Worm (Caenorhabditis elegans) whole organism, L1 larva: ENCODE data around the gene srsx-19.
A peak's percentile ranks its signal among the peaks of the same experiment; 100 is the strongest.

Experiments
- C04F5.9 ChIP-seq: sonication (generic microtip); optimal IDR thresholded peaks from 2 replicates; lab custom pipeline; 2016; ENCODE audit warnings: missing genetic modification characterization, missing compliant biosample characterization
- C16A3.4 ChIP-seq: fragments of 150-350 bp; optimal IDR thresholded peaks from 2 replicates; lab custom pipeline; 2014; ENCODE audit warnings: missing biosample characterization, missing genetic modification characterization
- F16B12.6 ChIP-seq: fragments of 150-350 bp; optimal IDR thresholded peaks from 2 replicates; lab custom pipeline; 2014; ENCODE audit warnings: missing biosample characterization, missing genetic modification characterization
- Y116A8C.19 ChIP-seq: sonication (generic microtip); optimal IDR thresholded peaks from 2 replicates; lab custom pipeline; 2016; ENCODE audit warnings: missing compliant biosample characterization, missing genetic modification characterization, borderline replicate concordance
- aha-1 ChIP-seq: fragments of 150-350 bp; optimal IDR thresholded peaks from 2 replicates; lab custom pipeline; 2014; ENCODE audit warnings: missing biosample characterization, missing genetic modification characterization
- aly-2 ChIP-seq: fragments of 150-350 bp; optimal IDR thresholded peaks from 2 replicates; lab custom pipeline; 2014; ENCODE audit warnings: missing biosample characterization, missing genetic modification characterization
- ama-1 ChIP-seq: fragments of 150-350 bp; optimal IDR thresholded peaks from 2 replicates; lab custom pipeline; 2014
- ceh-63 ChIP-seq: fragments of 200-800 bp; sonication (Bioruptor generic); optimal IDR thresholded peaks from 2 replicates; lab custom pipeline; 2018; ENCODE audit warnings: mild to moderate bottlenecking, missing genetic modification characterization, missing compliant biosample characterization
- ceh-8 ChIP-seq: fragments of 200-800 bp; sonication (Bioruptor generic); optimal IDR thresholded peaks from 2 replicates; lab custom pipeline; 2018; ENCODE audit warnings: mild to moderate bottlenecking, missing genetic modification characterization, moderate library complexity, missing compliant biosample characterization
- ceh-82 ChIP-seq, 3 experiments: fragments of 150-350 bp in 1 of 3; sonication (generic microtip) in 2 of 3; optimal IDR thresholded peaks; 2 replicates each; lab custom pipeline; 2014 to 2017; ENCODE audit warnings: missing biosample characterization in 3 of 3, missing genetic modification characterization in 3 of 3
- dpl-1 ChIP-seq, 3 experiments: fragments of 150-350 bp in 2 of 3; sonication (generic microtip) in 1 of 3; optimal IDR thresholded peaks; 2 replicates each; lab custom pipeline; 2014 to 2017; ENCODE audit warnings: missing biosample characterization in 3 of 3, missing genetic modification characterization in 3 of 3, missing genetic modification reagents in 3 of 3
- dsc-1 ChIP-seq: sonication (generic microtip); optimal IDR thresholded peaks from 2 replicates; lab custom pipeline; 2016; ENCODE audit warnings: mild to moderate bottlenecking, missing genetic modification characterization, missing compliant biosample characterization
- efl-1 ChIP-seq, 4 experiments: fragments of 150-350 bp; optimal IDR thresholded peaks in 3 of 4; peaks in 1 of 4; 1 replicate in 1 of 4; 2 replicates in 3 of 4; lab custom pipeline; 2014; ENCODE audit warnings: missing biosample characterization in 2 of 4, missing genetic modification characterization in 2 of 4, missing genetic modification reagents in 2 of 4
- efl-3 ChIP-seq: fragments of 200-800 bp; sonication (Bioruptor generic); optimal IDR thresholded peaks from 2 replicates; lab custom pipeline; 2018; ENCODE audit warnings: mild to moderate bottlenecking, missing genetic modification characterization, missing compliant biosample characterization
- egl-13 ChIP-seq: sonication (generic microtip); optimal IDR thresholded peaks from 2 replicates; lab custom pipeline; 2016; ENCODE audit warnings: missing genotype, missing genetic modification reagents, missing genetic modification characterization, missing compliant biosample characterization
- elt-2 ChIP-seq: sonication (generic microtip); optimal IDR thresholded peaks from 2 replicates; lab custom pipeline; 2016; ENCODE audit warnings: missing genetic modification characterization, mild to moderate bottlenecking, inconsistent platforms, missing compliant biosample characterization, missing genetic modification reagents
- elt-3 ChIP-seq, 6 experiments: fragments of 150-350 bp in 1 of 6; sonication (generic microtip); optimal IDR thresholded peaks; 2 replicates each; lab custom pipeline; 2017 to 2018; ENCODE audit warnings: missing biosample characterization in 6 of 6, missing genetic modification characterization in 6 of 6, inconsistent platforms in 1 of 6
- fkh-10 ChIP-seq: sonication (generic microtip); optimal IDR thresholded peaks from 2 replicates; lab custom pipeline; 2017; ENCODE audit warnings: missing biosample characterization, missing genetic modification reagents, missing genetic modification characterization
- fos-1 ChIP-seq: fragments of 150-350 bp; optimal IDR thresholded peaks from 2 replicates; lab custom pipeline; 2014; ENCODE audit warnings: missing biosample characterization, missing genetic modification characterization
- hlh-17 ChIP-seq: fragments of 200-800 bp; sonication (Bioruptor generic); optimal IDR thresholded peaks from 2 replicates; lab custom pipeline; 2018; ENCODE audit warnings: missing genetic modification characterization, mild to moderate bottlenecking, missing compliant biosample characterization, moderate library complexity, borderline replicate concordance
- jun-1 ChIP-seq: fragments of 150-350 bp; optimal IDR thresholded peaks from 2 replicates; lab custom pipeline; 2014; ENCODE audit warnings: missing biosample characterization, missing genetic modification reagents, missing genetic modification characterization
- lin-15B ChIP-seq: fragments of 150-350 bp; sonication (generic microtip); optimal IDR thresholded peaks from 3 replicates; lab custom pipeline; 2014; ENCODE audit warnings: missing biosample characterization, missing genetic modification characterization
- lin-35 ChIP-seq, 2 experiments: fragments of 150-350 bp; optimal IDR thresholded peaks; 2 replicates each; lab custom pipeline; 2014; ENCODE audit warnings: missing biosample characterization in 2 of 2, missing genetic modification characterization in 2 of 2, missing genetic modification reagents in 2 of 2
- lsy-2 ChIP-seq, 2 experiments: fragments of 150-350 bp; optimal IDR thresholded peaks; 2 replicates each; lab custom pipeline; 2014; ENCODE audit warnings: missing biosample characterization in 2 of 2, missing genetic modification characterization in 2 of 2
- mab-9 ChIP-seq: fragments of 200-800 bp; sonication (Bioruptor generic); IDR thresholded peaks from 2 replicates; pipeline ENCODE4 v1.3.6; 2022; ENCODE audit warnings: missing genetic modification reagents, missing genetic modification characterization, missing compliant biosample characterization
- mep-1 ChIP-seq: fragments of 150-350 bp; optimal IDR thresholded peaks from 2 replicates; lab custom pipeline; 2014; ENCODE audit warnings: missing biosample characterization, missing genetic modification characterization
- nhr-12 ChIP-seq: sonication (generic microtip); optimal IDR thresholded peaks from 2 replicates; lab custom pipeline; 2017; ENCODE audit warnings: missing biosample characterization, missing genetic modification characterization
- nhr-19 ChIP-seq: fragments of 200-800 bp; sonication (Bioruptor generic); conservative IDR thresholded peaks from 2 replicates; pipeline ENCODE4 v1.3.6; 2022; ENCODE audit warnings: missing genetic modification characterization, missing compliant biosample characterization
- nhr-20 ChIP-seq: sonication (generic microtip); optimal IDR thresholded peaks from 2 replicates; lab custom pipeline; 2016; ENCODE audit warnings: mild to moderate bottlenecking, missing genetic modification characterization, missing compliant biosample characterization
- nhr-28 ChIP-seq: fragments of 150-350 bp; optimal IDR thresholded peaks from 2 replicates; lab custom pipeline; 2014; ENCODE audit warnings: missing biosample characterization, missing genetic modification characterization
- nhr-47 ChIP-seq: sonication (generic microtip); optimal IDR thresholded peaks from 2 replicates; lab custom pipeline; 2016; ENCODE audit warnings: mild to moderate bottlenecking, missing genetic modification characterization, moderate library complexity, missing compliant biosample characterization
- nhr-71 ChIP-seq: sonication (generic microtip); optimal IDR thresholded peaks from 2 replicates; lab custom pipeline; 2016; ENCODE audit warnings: mild to moderate bottlenecking, missing genetic modification characterization, moderate library complexity, missing compliant biosample characterization
- nhr-77 ChIP-seq: fragments of 150-350 bp; optimal IDR thresholded peaks from 2 replicates; lab custom pipeline; 2014; ENCODE audit warnings: missing biosample characterization, missing genetic modification characterization
- nhr-85 ChIP-seq: sonication (generic microtip); peaks from one replicate; lab custom pipeline; 2016; ENCODE audit warnings: missing genetic modification characterization, inconsistent platforms, missing compliant biosample characterization
- nhr-90 ChIP-seq: sonication (generic microtip); optimal IDR thresholded peaks from 2 replicates; lab custom pipeline; 2016; ENCODE audit warnings: mild to moderate bottlenecking, missing genetic modification characterization, missing compliant biosample characterization; ENCODE audit not compliant: poor library complexity
- pag-3 ChIP-seq: sonication (generic microtip); optimal IDR thresholded peaks from 2 replicates; lab custom pipeline; 2017; ENCODE audit warnings: missing genetic modification characterization, mild to moderate bottlenecking, missing compliant biosample characterization, antibody characterized with exemption, borderline replicate concordance; ENCODE audit not compliant: insufficient read depth
- pqm-1 ChIP-seq: sonication (generic microtip); optimal IDR thresholded peaks from 3 replicates; lab custom pipeline; 2017; ENCODE audit warnings: missing biosample characterization, missing genetic modification characterization
- rnt-1 ChIP-seq: sonication (generic microtip); optimal IDR thresholded peaks from 2 replicates; lab custom pipeline; 2016; ENCODE audit warnings: mild to moderate bottlenecking, missing genetic modification characterization, moderate library complexity, missing compliant biosample characterization
- skn-1 ChIP-seq: fragments of 150-350 bp; optimal IDR thresholded peaks from 2 replicates; lab custom pipeline; 2014; ENCODE audit warnings: missing biosample characterization, missing genetic modification characterization
- snpc-4 ChIP-seq: fragments of 150-350 bp; optimal IDR thresholded peaks from 2 replicates; lab custom pipeline; 2014; ENCODE audit warnings: missing biosample characterization, missing genetic modification characterization
- snu-23 ChIP-seq: sonication (generic microtip); optimal IDR thresholded peaks from 2 replicates; lab custom pipeline; 2016; ENCODE audit warnings: missing genetic modification characterization, missing compliant biosample characterization
- sox-4 ChIP-seq: sonication (generic microtip); optimal IDR thresholded peaks from 2 replicates; lab custom pipeline; 2016; ENCODE audit warnings: missing genetic modification characterization, missing compliant biosample characterization
- sptf-1 ChIP-seq: fragments of 150-350 bp; optimal IDR thresholded peaks from 2 replicates; lab custom pipeline; 2014; ENCODE audit warnings: missing biosample characterization, missing genetic modification characterization
- swsn-7 ChIP-seq: sonication (generic microtip); optimal IDR thresholded peaks from 2 replicates; lab custom pipeline; 2016; ENCODE audit warnings: missing genetic modification characterization, missing compliant biosample characterization
- tlp-1 ChIP-seq: fragments of 150-350 bp; optimal IDR thresholded peaks from 2 replicates; lab custom pipeline; 2014; ENCODE audit warnings: missing biosample characterization, missing genetic modification characterization
- unc-130 ChIP-seq: fragments of 150-350 bp; optimal IDR thresholded peaks from 2 replicates; lab custom pipeline; 2017; ENCODE audit warnings: missing biosample characterization, missing genetic modification characterization, inconsistent platforms
- unc-62 ChIP-seq: fragments of 150-350 bp; optimal IDR thresholded peaks from 2 replicates; lab custom pipeline; 2014; ENCODE audit warnings: missing biosample characterization, missing genetic modification reagents, missing genetic modification characterization
- unc-98 ChIP-seq: fragments of 200-800 bp; sonication (Bioruptor generic); IDR thresholded peaks from 2 replicates; pipeline ENCODE4 v1.3.6; 2022; ENCODE audit warnings: missing genetic modification characterization, missing compliant biosample characterization
- vab-15 ChIP-seq: sonication (generic microtip); optimal IDR thresholded peaks from 2 replicates; lab custom pipeline; 2017; ENCODE audit warnings: missing genotype, mild to moderate bottlenecking, missing genetic modification characterization, missing compliant biosample characterization
- zag-1 ChIP-seq: fragments of 150-350 bp; optimal IDR thresholded peaks from 2 replicates; lab custom pipeline; 2014; ENCODE audit warnings: missing biosample characterization, missing genetic modification characterization
- zip-4 ChIP-seq: fragments of 200-800 bp; sonication (Bioruptor generic); optimal IDR thresholded peaks from 2 replicates; lab custom pipeline; 2018; ENCODE audit warnings: mild to moderate bottlenecking, missing genetic modification characterization, moderate library complexity, missing compliant biosample characterization
- ztf-11 ChIP-seq, 2 experiments: sonication (generic microtip); optimal IDR thresholded peaks; 2 replicates each; lab custom pipeline; 2016 to 2017; ENCODE audit warnings: missing genetic modification characterization in 2 of 2, missing biosample characterization in 1 of 2, missing compliant biosample characterization in 1 of 2
- ztf-4 ChIP-seq: fragments of 150-350 bp; optimal IDR thresholded peaks from 2 replicates; lab custom pipeline; 2014; ENCODE audit warnings: missing biosample characterization, missing genetic modification characterization

Gene srsx-19

DNA sequence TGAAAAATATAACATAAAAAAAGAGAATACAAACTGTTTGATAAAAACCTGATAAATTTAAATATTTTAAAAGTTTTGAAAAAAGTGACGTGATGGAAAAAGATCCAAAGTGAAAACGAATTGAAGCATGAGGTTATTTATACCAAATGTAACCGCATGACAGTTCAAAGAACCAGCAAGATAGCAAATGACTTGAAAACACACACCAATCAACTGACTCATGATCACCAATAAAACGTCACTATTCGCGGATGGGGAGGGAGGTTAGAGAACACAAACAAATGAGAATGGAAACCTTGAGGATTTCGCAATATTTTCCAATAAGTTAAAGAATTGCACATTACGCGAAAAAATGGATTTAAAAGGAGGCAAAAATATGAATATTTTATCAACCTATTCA is 21.9 kb downstream of the srsx-19 start, which contains the start of gene C06B3.7 (continued):
- TF ChIP-seq ceh-8 (GFP tag; lab: Kevin White, UChicago) (no peak), snu-23 (GFP tag; lab: Kevin White, UChicago) (peak; percentile 90), efl-1 (optimal IDR thresholded peaks at IDR 0.05; lab: Kevin White, UChicago) (peak; percentile 36 to 54), efl-1 (GFP tag; optimal IDR thresholded peaks at IDR 0.05 in 1 of 2; lab: Kevin White, UChicago) (peak; percentile 26 to 87), nhr-47 (tag; lab: Kevin White, UChicago) (peak; percentile 83), elt-2 (tag; lab: Kevin White, UChicago) (peak; percentile 85), ceh-63 (GFP tag; lab: Kevin White, UChicago) (no peak), hlh-17 (GFP tag; lab: Kevin White, UChicago) (no peak), efl-3 (no peak), nhr-12 (tag; lab: Kevin White, UChicago) (no peak), zag-1 (tag; lab: Kevin White, UChicago) (no peak), aha-1 (peak; percentile 10), pag-3 (tag; lab: Kevin White, UChicago) (no peak), egl-13 (no peak), lsy-2 (tag; optimal IDR thresholded peaks at IDR 0.05; lab: Kevin White, UChicago) (peak; percentile 74 to 85), nhr-77 (tag; lab: Kevin White, UChicago) (no peak), mab-9 (GFP tag; lab: Robert Waterston, UW) (no peak), tlp-1 (tag; lab: Kevin White, UChicago) (no peak), unc-130 (tag; lab: Kevin White, UChicago) (peak; percentile 96), unc-98 (GFP tag; lab: Robert Waterston, UW) (no peak), pqm-1 (tag; lab: Kevin White, UChicago) (peak; percentile 46), dpl-1 (GFP tag; optimal IDR thresholded peaks at IDR 0.05; lab: Kevin White, UChicago) (peak; percentile 45 to 54 (median 52)), nhr-71 (tag; lab: Kevin White, UChicago) (peak; percentile 97), F16B12.6 (tag; lab: Kevin White, UChicago) (no peak), nhr-20 (tag; lab: Kevin White, UChicago) (peak; percentile 94), sptf-1 (tag; lab: Kevin White, UChicago) (no peak), lin-35 (GFP tag; optimal IDR thresholded peaks at IDR 0.05; lab: Kevin White, UChicago) (peak; percentile 64 to 90), ama-1 (peak; percentile 66), Y116A8C.19 (tag; lab: Kevin White, UChicago) (no peak), C16A3.4 (tag; lab: Kevin White, UChicago) (peak; percentile 90), skn-1 (tag; lab: Kevin White, UChicago) (peak; percentile 84), dsc-1 (tag; lab: Kevin White, UChicago) (peak; percentile 84), ceh-82 (tag; optimal IDR thresholded peaks at IDR 0.05; lab: Kevin White, UChicago) (peak in 2 of 3 experiments; percentile 40 to 52), fos-1 (tag; lab: Kevin White, UChicago) (peak; percentile 62), C04F5.9 (tag; lab: Kevin White, UChicago) (peak; percentile 55), nhr-28 (tag; lab: Kevin White, UChicago) (no peak), ztf-4 (tag; lab: Kevin White, UChicago) (peak; percentile 81), sox-4 (tag; lab: Kevin White, UChicago) (peak; percentile 61), snpc-4 (tag; lab: Kevin White, UChicago) (peak; percentile 44), nhr-19 (peak; percentile 96), unc-62 (GFP tag; lab: Kevin White, UChicago) (no peak), elt-3 (tag; optimal IDR thresholded peaks at IDR 0.05; lab: Kevin White, UChicago) (peak in 4 of 6 experiments; percentile 16 to 97 (median 50)), lin-15B (no peak), swsn-7 (tag; lab: Kevin White, UChicago) (peak; percentile 66), zip-4 (peak; percentile 98), rnt-1 (tag; lab: Kevin White, UChicago) (peak; percentile 85), vab-15 (peak; percentile 100), nhr-85 (tag; lab: Kevin White, UChicago) (peak; percentile 97), mep-1 (tag; lab: Kevin White, UChicago) (peak; percentile 88), ztf-11 (tag; optimal IDR thresholded peaks at IDR 0.05; lab: Kevin White, UChicago) (no peak), fkh-10 (no peak), nhr-90 (peak; percentile 83), jun-1 (tag; lab: Kevin White, UChicago) (peak; percentile 73), aly-2 (no peak)
